Worm (Caenorhabditis elegans) whole organism, L4 larva: Measurements from ENCODE around the gene tre-3.

Source experiments
- F10B5.3 ChIP-seq: sonication (generic microtip); optimal IDR thresholded peaks from 2 replicates; lab custom pipeline; 2016; ENCODE audit warnings: mild to moderate bottlenecking, missing genetic modification characterization, missing compliant biosample characterization
- T20F7.1 ChIP-seq: fragments of 200-800 bp; sonication (Bioruptor generic); optimal IDR thresholded peaks from 2 replicates; lab custom pipeline; 2018; ENCODE audit warnings: mild to moderate bottlenecking, missing genetic modification characterization, missing compliant biosample characterization
- T26A8.4 ChIP-seq: fragments of 200-800 bp; sonication (Bioruptor generic); IDR thresholded peaks from 2 replicates; pipeline ENCODE4 v1.3.6; 2022; ENCODE audit warnings: missing genetic modification characterization, missing compliant biosample characterization
- Y48G9A.11 ChIP-seq: fragments of 200-800 bp; sonication (Bioruptor generic); IDR thresholded peaks from 2 replicates; pipeline ENCODE4 v1.3.6; 2022; ENCODE audit warnings: missing genetic modification reagents, missing genetic modification characterization, missing compliant biosample characterization
- Y5F2A.4 ChIP-seq: fragments of 200-800 bp; sonication (Bioruptor generic); optimal IDR thresholded peaks from 2 replicates; lab custom pipeline; 2018; ENCODE audit warnings: mild to moderate bottlenecking, missing genetic modification characterization, missing compliant biosample characterization
- aha-1 ChIP-seq: fragments of 150-350 bp; peaks from one replicate; lab custom pipeline; 2014; ENCODE audit warnings: missing biosample characterization, missing genetic modification characterization
- aly-2 ChIP-seq: sonication (generic microtip); optimal IDR thresholded peaks from 2 replicates; lab custom pipeline; 2018; ENCODE audit warnings: missing biosample characterization, missing genetic modification characterization
- ama-1 ChIP-seq: fragments of 150-350 bp; optimal IDR thresholded peaks from 2 replicates; lab custom pipeline; 2014; ENCODE audit warnings: inconsistent platforms, mixed read lengths
- arid-1 ChIP-seq: fragments of 200-800 bp; sonication (Bioruptor generic); conservative IDR thresholded peaks from 2 replicates; pipeline ENCODE4 v1.3.6; 2022; ENCODE audit warnings: missing genetic modification reagents, missing genetic modification characterization, missing compliant biosample characterization
- attf-4 ChIP-seq: sonication (generic microtip); optimal IDR thresholded peaks from 3 replicates; lab custom pipeline; 2017; ENCODE audit warnings: missing biosample characterization, missing genetic modification characterization
- ceh-20 ChIP-seq: fragments of 200-800 bp; sonication (Bioruptor generic); IDR thresholded peaks from 2 replicates; pipeline ENCODE4 v1.3.6; 2022; ENCODE audit warnings: missing genetic modification reagents, missing genetic modification characterization, missing compliant biosample characterization
- ceh-28 ChIP-seq: fragments of 150-350 bp; optimal IDR thresholded peaks from 2 replicates; lab custom pipeline; 2014; ENCODE audit warnings: missing biosample characterization, missing genetic modification reagents, missing genetic modification characterization
- ceh-32 ChIP-seq: sonication (generic microtip); optimal IDR thresholded peaks from 2 replicates; lab custom pipeline; 2016; ENCODE audit warnings: mild to moderate bottlenecking, missing genetic modification characterization, missing compliant biosample characterization; ENCODE audit not compliant: poor library complexity
- ceh-82 ChIP-seq: sonication (generic microtip); optimal IDR thresholded peaks from 2 replicates; lab custom pipeline; 2017; ENCODE audit warnings: missing biosample characterization, missing genetic modification characterization
- ctbp-1 ChIP-seq: fragments of 200-800 bp; sonication (Bioruptor generic); IDR thresholded peaks from 2 replicates; pipeline ENCODE4 v1.3.6; 2022; ENCODE audit warnings: missing genetic modification reagents, missing genetic modification characterization, missing compliant biosample characterization
- daf-19 ChIP-seq: fragments of 200-800 bp; sonication (Bioruptor generic); conservative IDR thresholded peaks from 2 replicates; pipeline ENCODE4 v1.3.6; 2022; ENCODE audit warnings: missing genetic modification characterization, missing compliant biosample characterization
- daf-8 ChIP-seq: fragments of 200-800 bp; sonication (Bioruptor generic); IDR thresholded peaks from 2 replicates; pipeline ENCODE4 v1.3.6; 2022; ENCODE audit warnings: missing genetic modification characterization, missing compliant biosample characterization
- dmd-8 ChIP-seq: fragments of 200-800 bp; sonication (Bioruptor generic); IDR thresholded peaks from 2 replicates; pipeline ENCODE4 v1.3.6; 2022; ENCODE audit warnings: missing genetic modification characterization, missing compliant biosample characterization
- dpl-1 ChIP-seq: fragments of 150-350 bp; optimal IDR thresholded peaks from 2 replicates; lab custom pipeline; 2014; ENCODE audit warnings: missing biosample characterization, missing genetic modification reagents, missing genetic modification characterization
- fkh-10 ChIP-seq: fragments of 150-350 bp; optimal IDR thresholded peaks from 2 replicates; lab custom pipeline; 2014; ENCODE audit warnings: missing biosample characterization, missing genetic modification reagents, missing genetic modification characterization
- lin-15B ChIP-seq: fragments of 150-350 bp; sonication (generic microtip); optimal IDR thresholded peaks from 3 replicates; lab custom pipeline; 2014; ENCODE audit warnings: missing biosample characterization, missing genetic modification characterization
- lin-29 ChIP-seq: fragments of 200-800 bp; sonication (Bioruptor generic); IDR thresholded peaks from 2 replicates; pipeline ENCODE4 v1.3.6; 2022; ENCODE audit warnings: missing genetic modification reagents, missing genetic modification characterization, missing compliant biosample characterization
- lin-38 ChIP-seq: fragments of 200-800 bp; sonication (Bioruptor generic); IDR thresholded peaks from 2 replicates; pipeline ENCODE4 v1.3.6; 2022; ENCODE audit warnings: missing genetic modification reagents, missing genetic modification characterization, missing compliant biosample characterization
- lin-39 ChIP-seq: fragments of 150-350 bp; optimal IDR thresholded peaks from 2 replicates; lab custom pipeline; 2014; ENCODE audit warnings: missing biosample characterization, missing genetic modification reagents, missing genetic modification characterization
- mdt-29 ChIP-seq: fragments of 200-800 bp; sonication (Bioruptor generic); IDR thresholded peaks from 2 replicates; pipeline ENCODE4 v1.3.6; 2022; ENCODE audit warnings: missing genetic modification reagents, missing genetic modification characterization, missing compliant biosample characterization
- mep-1 ChIP-seq: fragments of 150-350 bp; sonication (generic microtip); optimal IDR thresholded peaks from 3 replicates; lab custom pipeline; 2014; ENCODE audit warnings: missing biosample characterization, missing genetic modification characterization
- mxl-2 ChIP-seq: fragments of 200-800 bp; sonication (Bioruptor generic); conservative IDR thresholded peaks from 2 replicates; pipeline ENCODE4 v1.3.6; 2022; ENCODE audit warnings: missing genetic modification reagents, missing genetic modification characterization, missing compliant biosample characterization
- nhr-10 ChIP-seq: fragments of 150-350 bp; optimal IDR thresholded peaks from 2 replicates; lab custom pipeline; 2014; ENCODE audit warnings: missing biosample characterization, missing genetic modification characterization
- nhr-11 ChIP-seq: fragments of 150-350 bp; optimal IDR thresholded peaks from 2 replicates; lab custom pipeline; 2014; ENCODE audit warnings: missing biosample characterization, missing genetic modification characterization
- nhr-28 ChIP-seq: fragments of 150-350 bp; optimal IDR thresholded peaks from 2 replicates; lab custom pipeline; 2014; ENCODE audit warnings: missing biosample characterization, missing genetic modification characterization
- nhr-41 ChIP-seq: fragments of 200-800 bp; sonication (Bioruptor generic); IDR thresholded peaks from 2 replicates; pipeline ENCODE4 v1.3.6; 2022; ENCODE audit warnings: missing genetic modification reagents, missing genetic modification characterization, missing compliant biosample characterization
- nhr-6 ChIP-seq: fragments of 150-350 bp; optimal IDR thresholded peaks from 2 replicates; lab custom pipeline; 2014; ENCODE audit warnings: missing biosample characterization, missing genetic modification characterization
- pha-4 ChIP-seq, 2 experiments: fragments of 150-350 bp in 1 of 2; fragments of 200-800 bp in 1 of 2; sonication (Bioruptor generic) in 1 of 2; IDR thresholded peaks in 1 of 2; optimal IDR thresholded peaks in 1 of 2; 2 replicates each; pipeline versions ENCODE4 v1.3.6 to Lab custom; 2014 to 2022; ENCODE audit warnings: missing genetic modification characterization in 2 of 2, missing genetic modification reagents in 2 of 2, missing biosample characterization in 1 of 2, missing compliant biosample characterization in 1 of 2
- php-3 ChIP-seq: fragments of 200-800 bp; sonication (Bioruptor generic); IDR thresholded peaks from 2 replicates; pipeline ENCODE4 v1.3.6; 2022; ENCODE audit warnings: missing genetic modification reagents, missing genetic modification characterization, missing compliant biosample characterization
- pqm-1 ChIP-seq: sonication (generic microtip); optimal IDR thresholded peaks from 2 replicates; lab custom pipeline; 2017; ENCODE audit warnings: missing biosample characterization, missing genetic modification characterization
- rbr-2 ChIP-seq: sonication (generic microtip); optimal IDR thresholded peaks from 2 replicates; lab custom pipeline; 2016; ENCODE audit warnings: missing genotype, missing genetic modification characterization, missing compliant biosample characterization
- skn-1 ChIP-seq: fragments of 150-350 bp; optimal IDR thresholded peaks from 2 replicates; lab custom pipeline; 2014; ENCODE audit warnings: missing biosample characterization, missing genetic modification characterization
- spr-3 ChIP-seq: fragments of 200-800 bp; sonication (Bioruptor generic); optimal IDR thresholded peaks from 2 replicates; lab custom pipeline; 2018; ENCODE audit warnings: mild to moderate bottlenecking, missing genetic modification characterization, missing compliant biosample characterization
- tra-1 ChIP-seq: fragments of 200-800 bp; sonication (Bioruptor generic); IDR thresholded peaks from 2 replicates; pipeline ENCODE4 v1.3.6; 2022; ENCODE audit warnings: missing genetic modification reagents, missing genetic modification characterization, missing compliant biosample characterization
- unc-62 ChIP-seq, 3 experiments: fragments of 150-350 bp in 1 of 3; sonication (generic microtip); optimal IDR thresholded peaks in 2 of 3; peaks in 1 of 3; 1 replicate in 1 of 3; 2 replicates in 2 of 3; lab custom pipeline; 2014 to 2017; ENCODE audit warnings: missing biosample characterization in 3 of 3, missing genetic modification characterization in 3 of 3, missing genetic modification reagents in 3 of 3, missing genotype in 1 of 3
- zag-1 ChIP-seq: fragments of 150-350 bp; optimal IDR thresholded peaks from 2 replicates; lab custom pipeline; 2014; ENCODE audit warnings: missing biosample characterization, missing genetic modification characterization
- zfp-2 ChIP-seq: sonication (generic microtip); optimal IDR thresholded peaks from 2 replicates; lab custom pipeline; 2016; ENCODE audit warnings: mild to moderate bottlenecking, missing genetic modification characterization, missing compliant biosample characterization
- zfp-3 ChIP-seq: fragments of 200-800 bp; sonication (Bioruptor generic); conservative IDR thresholded peaks from 2 replicates; pipeline ENCODE4 v1.3.6; 2022; ENCODE audit warnings: missing genetic modification reagents, missing genetic modification characterization, missing compliant biosample characterization

tre-3 gene

DNA sequence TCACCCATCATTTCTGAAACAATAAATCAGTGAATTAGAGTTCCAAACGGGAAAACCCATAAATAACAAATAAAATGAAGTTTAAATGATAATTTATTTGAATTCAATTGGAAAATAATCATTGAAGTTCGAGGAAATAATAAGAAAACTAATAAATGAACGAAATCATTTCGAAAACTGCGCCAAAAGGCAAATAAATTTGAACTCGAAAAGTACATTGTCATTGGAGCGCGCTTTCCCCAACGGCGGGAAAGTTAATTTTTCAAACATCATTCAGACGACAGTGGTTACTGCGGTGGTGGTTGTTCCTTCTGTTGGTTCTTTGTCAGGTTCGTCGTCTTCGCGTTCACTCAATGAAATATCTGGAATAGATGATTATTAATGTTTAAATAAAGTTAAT is 17.8 kb upstream of the tre-3 start, which contains the start of gene npp-22:
Gene npp-22 (minus strand): TSS at position 13 of the 400 bp plus-strand sequence.
- TF ChIP-seq pha-4 (GFP tag; IDR thresholded peaks at IDR 0.05; lab: Robert Waterston, UW) (no peak), pha-4 (tag; optimal IDR thresholded peaks at IDR 0.05; lab: Kevin White, UChicago) (peak; percentile 67), dpl-1 (GFP tag; lab: Kevin White, UChicago) (peak; percentile 94), nhr-6 (tag; lab: Kevin White, UChicago) (peak; percentile 34), lin-15B (no peak), T20F7.1 (GFP tag; lab: Kevin White, UChicago) (peak; percentile 41), lin-38 (GFP tag; lab: Robert Waterston, UW) (peak; percentile 91), rbr-2 (tag; lab: Kevin White, UChicago) (peak; percentile 36), Y5F2A.4 (GFP tag; lab: Kevin White, UChicago) (no peak), nhr-28 (tag; lab: Kevin White, UChicago) (peak; percentile 19)

DNA sequence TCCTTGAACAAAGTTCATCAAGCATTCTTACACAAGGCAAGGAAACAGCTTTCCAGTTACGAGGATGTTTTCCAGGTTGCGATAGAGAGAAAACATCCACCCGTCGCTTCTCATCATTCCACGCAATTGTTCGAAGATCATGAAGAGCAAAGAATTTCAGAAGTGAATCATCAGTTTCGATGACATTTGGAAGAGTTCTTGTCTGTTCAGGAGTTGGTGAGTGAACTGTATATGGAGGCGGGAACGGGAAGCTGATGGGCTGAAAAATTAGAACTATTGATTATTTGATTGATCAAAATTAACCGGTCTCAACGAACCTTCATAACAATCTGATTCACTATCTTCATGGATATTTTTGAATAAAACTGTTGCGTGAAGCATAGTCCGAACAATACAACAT is 16.3 kb upstream of the tre-3 start:
- peak in 1 of 2 experiments; percentile 32 for TF ChIP-seq unc-62 (GFP tag; optimal IDR thresholded peaks at IDR 0.05 in 1 of 2; lab: Kevin White, UChicago)
- no peak for TF ChIP-seq unc-62 (tag; optimal IDR thresholded peaks at IDR 0.05; lab: Kevin White, UChicago)
- TF ChIP-seq zfp-3 (GFP tag; lab: Robert Waterston, UW), result no peak
- peak; percentile 91 for TF ChIP-seq aha-1 (tag; lab: Kevin White, UChicago)

DNA sequence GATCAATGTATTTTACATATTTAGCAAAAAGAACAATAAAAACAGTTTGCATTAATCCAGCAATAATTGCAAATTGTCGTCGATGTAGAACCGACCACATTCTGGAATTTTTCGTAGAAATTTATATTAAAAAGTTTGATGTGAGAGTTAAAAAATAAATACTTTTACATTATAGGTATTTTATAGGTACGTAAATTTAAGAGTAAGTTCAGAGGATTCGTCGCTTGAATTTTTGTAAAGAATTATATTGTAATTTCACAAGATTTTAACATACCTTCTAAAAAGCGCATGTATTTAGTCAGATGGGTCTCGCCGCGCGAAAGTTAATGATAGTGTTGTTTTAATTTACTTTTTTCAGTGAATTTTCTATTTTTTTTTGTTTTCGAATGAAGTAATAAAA is 14.4 kb upstream of the tre-3 start, which contains the start of gene rhr-2:
Gene rhr-2 (minus strand): TSS at position 101 of the 400 bp plus-strand sequence.
- TF ChIP-seq daf-19 (GFP tag; lab: Robert Waterston, UW), result no peak
- no peak for TF ChIP-seq F10B5.3
- TF ChIP-seq aly-2 (tag; lab: Kevin White, UChicago), result no peak
- TF ChIP-seq mdt-29, result no peak
- TF ChIP-seq spr-3, result no peak
- TF ChIP-seq mep-1 (tag; lab: Kevin White, UChicago), result no peak
- no peak for TF ChIP-seq lin-39 (tag; lab: Kevin White, UChicago)
- no peak for TF ChIP-seq rbr-2 (tag; lab: Kevin White, UChicago)
- TF ChIP-seq php-3 (GFP tag; lab: Robert Waterston, UW), result no peak
- TF ChIP-seq attf-4 (tag; lab: Kevin White, UChicago), result no peak
- TF ChIP-seq zfp-2 (tag; lab: Kevin White, UChicago), result no peak
- no peak for TF ChIP-seq ctbp-1
- no peak for TF ChIP-seq ceh-82 (tag; lab: Kevin White, UChicago)
- TF ChIP-seq daf-8 (GFP tag; lab: Robert Waterston, UW), result no peak
- TF ChIP-seq nhr-41 (GFP tag; lab: Robert Waterston, UW), result no peak
- TF ChIP-seq ceh-20 (GFP tag; lab: Robert Waterston, UW), result no peak
- no peak for TF ChIP-seq pqm-1 (tag; lab: Kevin White, UChicago)
- no peak for TF ChIP-seq ceh-32 (tag; lab: Kevin White, UChicago)

DNA sequence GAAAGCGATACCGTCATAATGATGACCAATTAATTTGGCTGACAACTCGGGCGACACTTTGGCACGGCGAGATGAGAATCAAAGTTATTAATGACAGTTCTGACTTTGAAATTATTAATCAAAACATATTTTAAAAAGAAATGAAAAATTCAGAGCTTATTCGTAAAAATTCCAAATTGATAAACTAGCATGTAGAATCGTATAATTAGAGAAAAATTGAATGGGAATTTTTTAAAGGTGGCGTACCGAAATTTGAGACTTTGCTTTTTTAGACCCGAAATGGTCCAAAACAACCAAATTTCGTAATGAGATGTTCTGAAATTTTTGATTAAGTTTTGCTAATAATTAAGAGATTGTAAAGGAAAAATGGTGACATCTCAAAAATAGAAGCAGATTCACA is 10.3 kb upstream of the tre-3 start, which contains the start of gene daf-11:
Gene daf-11 (minus strand): TSS at position 101 of the 400 bp plus-strand sequence.
- TF ChIP-seq fkh-10 (GFP tag; lab: Kevin White, UChicago) (no peak), nhr-41 (GFP tag; lab: Robert Waterston, UW) (no peak), ama-1 (lab: Kevin White, UChicago) (no peak), pha-4 (GFP tag; IDR thresholded peaks at IDR 0.05; lab: Robert Waterston, UW) (no peak), pha-4 (tag; optimal IDR thresholded peaks at IDR 0.05; lab: Kevin White, UChicago) (no peak), T26A8.4 (GFP tag; lab: Robert Waterston, UW) (no peak), lin-15B (no peak), skn-1 (tag; lab: Kevin White, UChicago) (no peak), arid-1 (GFP tag; lab: Robert Waterston, UW) (no peak), dmd-8 (GFP tag; lab: Robert Waterston, UW) (no peak), nhr-10 (no peak), nhr-11 (tag; lab: Kevin White, UChicago) (no peak), tra-1 (GFP tag; lab: Robert Waterston, UW) (no peak), lin-29 (GFP tag; lab: Robert Waterston, UW) (no peak), zag-1 (tag; lab: Kevin White, UChicago) (no peak), mxl-2 (GFP tag; lab: Robert Waterston, UW) (no peak), ceh-28 (tag; lab: Kevin White, UChicago) (no peak), Y48G9A.11 (GFP tag; lab: Robert Waterston, UW) (no peak)
